Worm (Caenorhabditis elegans): ENCODE data around the gene Y53F4B.7.
"Not testable (repeated sequence)": the region's sequence is repeated elsewhere in the genome, so short reads cannot be mapped to it uniquely, and the experiment has no call there.

Gene Y53F4B.7

DNA sequence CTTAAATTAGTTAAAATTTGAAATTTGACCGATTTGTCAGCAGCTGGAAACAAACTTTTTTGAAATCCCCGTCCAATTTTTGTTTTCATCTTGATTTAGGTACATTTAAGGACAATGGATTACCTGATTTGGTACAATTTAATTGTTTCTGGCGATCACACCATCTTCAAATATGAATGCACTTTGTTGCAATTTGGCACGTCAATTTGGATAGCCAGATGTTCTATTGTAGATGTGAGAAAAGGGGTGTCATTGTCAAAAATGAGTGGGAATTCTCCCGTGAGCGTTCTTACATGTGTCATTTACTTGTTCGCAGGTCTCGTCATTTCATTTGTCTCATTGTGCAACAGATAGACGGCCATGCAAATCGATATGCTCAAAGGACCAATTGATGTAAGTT is 4.5 kb upstream of the Y53F4B.7 start, which contains the start of gene Y53F4B.43:
TSS of gene Y53F4B.43 (plus strand) at position 301 of the 400 bp plus-strand sequence.
- not testable (repeated sequence) for TF ChIP-seq dmd-6 (GFP tag; IDR thresholded peaks at IDR 0.05); lin-29 (GFP tag; IDR thresholded peaks at IDR 0.05); mxl-2 (GFP tag; conservative IDR thresholded peaks at IDR 0.05)

DNA sequence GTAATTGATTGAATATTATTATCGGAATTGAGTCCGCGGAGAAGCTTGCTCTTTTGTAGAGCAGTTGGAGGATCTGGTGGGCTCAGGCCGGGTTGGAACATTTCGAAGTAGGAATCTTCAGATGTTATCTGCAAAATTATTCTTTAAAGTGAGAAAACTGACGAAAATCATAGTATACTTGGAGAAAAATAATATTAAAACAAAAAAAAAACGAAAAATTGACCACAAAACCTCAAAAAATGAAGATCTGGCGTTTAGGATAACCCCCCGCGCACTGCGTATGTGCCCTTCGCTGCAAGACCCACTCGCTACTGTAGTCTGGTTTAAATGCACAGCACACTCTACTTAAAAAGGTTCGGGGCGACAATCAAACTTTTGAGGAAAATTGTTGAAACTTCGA is 10.7 kb downstream of the Y53F4B.7 start, which contains the start of gene Y53F4B.10:
TSS of gene Y53F4B.10 (minus strand) at position 101 of the 400 bp plus-strand sequence.
- TF ChIP-seq mdt-29 (GFP tag; IDR thresholded peaks at IDR 0.05): no peak
- TF ChIP-seq daf-8 (GFP tag; IDR thresholded peaks at IDR 0.05): no peak
- TF ChIP-seq daf-19 (GFP tag; conservative IDR thresholded peaks at IDR 0.05): no peak
- no peak for TF ChIP-seq cey-2 (tag; optimal IDR thresholded peaks at IDR 0.05; ENCODE audit: borderline replicate concordance, insufficient read depth)
- TF ChIP-seq Y48G9A.11 (GFP tag; IDR thresholded peaks at IDR 0.05): no peak
- TF ChIP-seq lin-29 (GFP tag; IDR thresholded peaks at IDR 0.05): no peak
- TF ChIP-seq aha-1 (tag): peak; percentile 83

- TF ChIP-seq R02D3.7 (tag; optimal IDR thresholded peaks at IDR 0.05) (no peak), unc-39 (tag; optimal IDR thresholded peaks at IDR 0.05) (no peak), snpc-4 (tag; optimal IDR thresholded peaks at IDR 0.05) (no peak), nhr-25 (tag; optimal IDR thresholded peaks at IDR 0.05; ENCODE audit: borderline replicate concordance, insufficient read depth) (no peak), ZK546.5 (tag; optimal IDR thresholded peaks at IDR 0.05) (no peak), daf-8 (GFP tag; IDR thresholded peaks at IDR 0.05) (no peak), ceh-62 (tag; optimal IDR thresholded peaks at IDR 0.05) (no peak), ztf-11 (tag; optimal IDR thresholded peaks at IDR 0.05) (no peak), snpc-1.2 (GFP tag; IDR thresholded peaks at IDR 0.05) (peak; percentile 25; the same call in 1 of the 2 replicates), ceh-28 (tag; optimal IDR thresholded peaks at IDR 0.05) (no peak), lin-13 (GFP tag; optimal IDR thresholded peaks at IDR 0.05) (no peak), ctbp-1 (GFP tag; IDR thresholded peaks at IDR 0.05) (0 out of 2 replicates have a peak, but pooled peaks have one; percentile 24), Y5F2A.4 (GFP tag; optimal IDR thresholded peaks at IDR 0.05) (peak; percentile 2), aha-1 (tag) (no peak), daf-19 (GFP tag; conservative IDR thresholded peaks at IDR 0.05) (no peak), mes-2 (tag; optimal IDR thresholded peaks at IDR 0.05; ENCODE audit: poor library complexity, severe bottlenecking) (peak; percentile 15), nhr-42 (GFP tag; IDR thresholded peaks at IDR 0.05) (peak; percentile 67; the same call in 1 of the 2 replicates), dmd-8 (GFP tag; IDR thresholded peaks at IDR 0.05) (peak; percentile 39; the same call in 1 of the 2 replicates), unc-130 (GFP tag; optimal IDR thresholded peaks at IDR 0.05) (peak; percentile 58), lim-7 (GFP tag; IDR thresholded peaks at IDR 0.05) (0 out of 2 replicates have a peak, but pooled peaks have one; percentile 52), lin-29 (GFP tag; IDR thresholded peaks at IDR 0.05) (no peak), D1046.2 (GFP tag; IDR thresholded peaks at IDR 0.05) (no peak), lin-38 (GFP tag; IDR thresholded peaks at IDR 0.05) (peak; percentile 83), F49E8.2 (tag; optimal IDR thresholded peaks at IDR 0.05; ENCODE audit: borderline replicate concordance) (peak; percentile 18), arid-1 (GFP tag; conservative IDR thresholded peaks at IDR 0.05) (0 out of 2 replicates have a peak, but pooled peaks have one; percentile 31), Y48G9A.11 (GFP tag; IDR thresholded peaks at IDR 0.05) (peak; percentile 63)
Observed at ce11 chrII:15004538-15004937, 11.8 kb downstream of the Y53F4B.7 start.

DNA sequence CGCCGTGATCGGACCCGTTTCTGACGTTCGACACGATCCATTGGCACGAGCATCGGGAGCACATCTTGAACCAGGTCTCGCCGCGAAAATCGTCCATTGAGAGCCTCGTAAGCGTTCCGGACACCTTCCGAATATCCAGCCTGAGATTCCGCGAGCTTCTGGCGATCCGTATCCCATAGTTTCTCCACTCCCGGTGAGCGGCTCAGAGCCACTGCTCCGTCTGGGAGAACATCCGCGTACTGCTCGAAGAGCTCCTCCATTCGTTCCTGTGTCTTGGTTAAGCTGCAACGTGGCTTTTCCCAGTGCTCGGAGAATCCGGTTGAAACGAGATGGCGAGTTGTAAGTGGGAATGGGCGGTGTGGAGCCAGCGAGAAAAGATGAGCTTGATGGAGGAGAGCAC is 12.4 kb downstream of the Y53F4B.7 start:
- TF ChIP-seq ZK546.5 (tag; optimal IDR thresholded peaks at IDR 0.05): no peak
- TF ChIP-seq egl-43 (GFP tag; IDR thresholded peaks at IDR 0.05): peak; percentile 43; the same call in 1 of the 2 replicates
- peak; percentile 58 for TF ChIP-seq aha-1 (tag)
- TF ChIP-seq Y105C5A.15 (GFP tag; IDR thresholded peaks at IDR 0.05): no peak
- TF ChIP-seq fkh-10 (GFP tag; optimal IDR thresholded peaks at IDR 0.05): no peak
- peak; percentile 70; the same call in 1 of the 2 replicates for TF ChIP-seq set-16 (GFP tag; IDR thresholded peaks at IDR 0.05)
- 0 out of 2 replicates have a peak, but pooled peaks have one; percentile 11 for TF ChIP-seq php-3 (GFP tag; IDR thresholded peaks at IDR 0.05)

All from whole organism, L4 larva.